Worm (Caenorhabditis elegans) whole organism, L4 larva: Measurements from ENCODE around the gene C50H11.8.

Experiments
- aly-2 ChIP-seq: sonication (generic microtip); optimal IDR thresholded peaks from 2 replicates; lab custom pipeline; 2018; ENCODE audit warnings: missing biosample characterization, missing genetic modification characterization
- ceh-82 ChIP-seq: sonication (generic microtip); optimal IDR thresholded peaks from 2 replicates; lab custom pipeline; 2017; ENCODE audit warnings: missing biosample characterization, missing genetic modification characterization
- cey-2 ChIP-seq: sonication (generic microtip); optimal IDR thresholded peaks from 3 replicates; lab custom pipeline; 2017; ENCODE audit warnings: missing genetic modification characterization, mild to moderate bottlenecking, missing compliant biosample characterization, antibody characterized with exemption, borderline replicate concordance; ENCODE audit not compliant: insufficient read depth
- dmd-9 ChIP-seq: fragments of 200-800 bp; sonication (Bioruptor generic); IDR thresholded peaks from 2 replicates; pipeline ENCODE4 v1.3.6; 2022; ENCODE audit warnings: missing genetic modification reagents, missing genetic modification characterization, missing compliant biosample characterization
- dpl-1 ChIP-seq: fragments of 150-350 bp; optimal IDR thresholded peaks from 2 replicates; lab custom pipeline; 2014; ENCODE audit warnings: missing biosample characterization, missing genetic modification reagents, missing genetic modification characterization
- lsy-2 ChIP-seq, 2 experiments: fragments of 150-350 bp in 1 of 2; sonication (generic microtip) in 1 of 2; optimal IDR thresholded peaks; 2 replicates each; lab custom pipeline; 2014 to 2017; ENCODE audit warnings: missing biosample characterization in 2 of 2, missing genetic modification characterization in 2 of 2
- mdl-1 ChIP-seq, 2 experiments: fragments of 150-350 bp in 1 of 2; sonication (generic microtip) in 1 of 2; optimal IDR thresholded peaks; 2 replicates each; lab custom pipeline; 2014 to 2017; ENCODE audit warnings: missing biosample characterization in 2 of 2, missing genetic modification characterization in 2 of 2
- mxl-2 ChIP-seq: fragments of 200-800 bp; sonication (Bioruptor generic); conservative IDR thresholded peaks from 2 replicates; pipeline ENCODE4 v1.3.6; 2022; ENCODE audit warnings: missing genetic modification reagents, missing genetic modification characterization, missing compliant biosample characterization
- nhr-25 ChIP-seq: sonication (generic microtip); optimal IDR thresholded peaks from 2 replicates; lab custom pipeline; 2017; ENCODE audit warnings: missing genetic modification characterization, mild to moderate bottlenecking, missing compliant biosample characterization, antibody characterized with exemption, moderate library complexity, borderline replicate concordance; ENCODE audit not compliant: insufficient read depth
- pha-4 ChIP-seq, 2 experiments: fragments of 150-350 bp in 1 of 2; fragments of 200-800 bp in 1 of 2; sonication (Bioruptor generic) in 1 of 2; IDR thresholded peaks in 1 of 2; optimal IDR thresholded peaks in 1 of 2; 2 replicates each; pipeline versions ENCODE4 v1.3.6 to Lab custom; 2014 to 2022; ENCODE audit warnings: missing genetic modification characterization in 2 of 2, missing genetic modification reagents in 2 of 2, missing biosample characterization in 1 of 2, missing compliant biosample characterization in 1 of 2
- unc-62 ChIP-seq, 3 experiments: fragments of 150-350 bp in 1 of 3; sonication (generic microtip); optimal IDR thresholded peaks in 2 of 3; peaks in 1 of 3; 1 replicate in 1 of 3; 2 replicates in 2 of 3; lab custom pipeline; 2014 to 2017; ENCODE audit warnings: missing biosample characterization in 3 of 3, missing genetic modification characterization in 3 of 3, missing genetic modification reagents in 3 of 3, missing genotype in 1 of 3

DNA sequence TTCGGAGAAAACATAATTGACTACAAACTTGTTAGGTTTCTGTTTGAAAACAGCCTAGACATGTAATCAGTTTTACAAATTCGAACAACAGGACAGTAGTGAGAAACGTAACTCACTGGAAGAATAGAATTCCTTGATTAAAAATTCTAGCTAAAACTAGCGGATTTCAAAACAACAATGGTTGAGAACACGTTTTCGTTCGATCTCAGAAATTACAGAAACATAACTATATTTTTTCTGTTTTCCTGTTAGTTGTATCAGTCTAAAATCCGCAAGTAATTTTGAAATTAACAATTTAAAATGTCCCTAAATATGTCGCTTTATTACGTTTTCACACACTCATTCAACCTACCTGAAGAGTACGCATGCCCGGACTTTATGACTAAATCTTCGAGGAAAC is 31.9 kb downstream of the C50H11.8 start, which contains the start of gene srt-8:
- TF ChIP-seq dpl-1 (GFP tag; lab: Kevin White, UChicago): no peak
- TF ChIP-seq aly-2: no peak
- TF ChIP-seq cey-2 (tag; lab: Kevin White, UChicago): no peak
- no peak for TF ChIP-seq mdl-1 (tag; optimal IDR thresholded peaks at IDR 0.05; lab: Kevin White, UChicago)
- TF ChIP-seq dmd-9 (GFP tag; lab: Robert Waterston, UW): no peak
- no peak for TF ChIP-seq ceh-82 (tag; lab: Kevin White, UChicago)
- no peak for TF ChIP-seq nhr-25
- no peak for TF ChIP-seq pha-4 (GFP tag; IDR thresholded peaks at IDR 0.05; lab: Robert Waterston, UW)
- no peak for TF ChIP-seq pha-4 (tag; optimal IDR thresholded peaks at IDR 0.05; lab: Kevin White, UChicago)
- no peak for TF ChIP-seq unc-62 (GFP tag; optimal IDR thresholded peaks at IDR 0.05 in 1 of 2; lab: Kevin White, UChicago)
- TF ChIP-seq unc-62 (tag; optimal IDR thresholded peaks at IDR 0.05; lab: Kevin White, UChicago): no peak
- TF ChIP-seq mxl-2 (GFP tag; lab: Robert Waterston, UW): no peak
- TF ChIP-seq lsy-2 (tag; optimal IDR thresholded peaks at IDR 0.05; lab: Kevin White, UChicago): no peak
